Worm (Caenorhabditis elegans) whole organism, mixed stage, embryonic: ENCODE results near the gene nhr-56.

Source experiments
- blmp-1 ChIP-seq: fragments of 150-350 bp; optimal IDR thresholded peaks from 2 replicates; lab custom pipeline; 2014; ENCODE audit warnings: missing biosample characterization, missing genetic modification characterization
- ces-1 ChIP-seq: fragments of 150-350 bp; optimal IDR thresholded peaks from 2 replicates; lab custom pipeline; 2014; ENCODE audit warnings: missing biosample characterization, missing genetic modification reagents, missing genetic modification characterization
- cnd-1 ChIP-seq: fragments of 200-800 bp; sonication (Bioruptor generic); optimal IDR thresholded peaks from 2 replicates; lab custom pipeline; 2018; ENCODE audit warnings: mild to moderate bottlenecking, missing genetic modification characterization, missing compliant biosample characterization
- elt-1 ChIP-seq: sonication (generic microtip); optimal IDR thresholded peaks from 2 replicates; lab custom pipeline; 2017; ENCODE audit warnings: missing genetic modification characterization, mild to moderate bottlenecking, missing compliant biosample characterization, antibody characterized with exemption, moderate library complexity, borderline replicate concordance; ENCODE audit not compliant: insufficient read depth
- ham-2 ChIP-seq: fragments of 200-800 bp; sonication (Bioruptor generic); optimal IDR thresholded peaks from 2 replicates; lab custom pipeline; 2018; ENCODE audit warnings: mild to moderate bottlenecking, missing genetic modification characterization, missing compliant biosample characterization
- lin-13 ChIP-seq: fragments of 150-350 bp; optimal IDR thresholded peaks from 2 replicates; lab custom pipeline; 2014; ENCODE audit warnings: missing biosample characterization, missing genetic modification characterization
- lsy-2 ChIP-seq: fragments of 150-350 bp; optimal IDR thresholded peaks from 2 replicates; lab custom pipeline; 2014; ENCODE audit warnings: missing biosample characterization, missing genetic modification characterization
- nhr-76 ChIP-seq: sonication (generic microtip); optimal IDR thresholded peaks from 2 replicates; lab custom pipeline; 2017; ENCODE audit warnings: missing biosample characterization, missing genetic modification characterization
- pha-4 ChIP-seq: fragments of 150-350 bp; optimal IDR thresholded peaks from 2 replicates; lab custom pipeline; 2018; ENCODE audit warnings: missing biosample characterization, missing genetic modification reagents, missing genetic modification characterization
- snpc-4 ChIP-seq: fragments of 150-350 bp; optimal IDR thresholded peaks from 2 replicates; lab custom pipeline; 2014; ENCODE audit warnings: missing biosample characterization, missing genetic modification characterization
- tbx-8 ChIP-seq: fragments of 200-800 bp; sonication (Bioruptor generic); optimal IDR thresholded peaks from 2 replicates; lab custom pipeline; 2018; ENCODE audit warnings: mild to moderate bottlenecking, missing genetic modification characterization, moderate library complexity, missing compliant biosample characterization
- unc-39 ChIP-seq: fragments of 150-350 bp; optimal IDR thresholded peaks from 2 replicates; lab custom pipeline; 2014; ENCODE audit warnings: missing biosample characterization, missing genetic modification characterization

- no peak for TF ChIP-seq unc-39
- no peak for TF ChIP-seq snpc-4
- TF ChIP-seq tbx-8 (GFP tag; lab: Kevin White, UChicago), result no peak
- TF ChIP-seq cnd-1, result no peak
- TF ChIP-seq ces-1 (GFP tag; lab: Kevin White, UChicago), result no peak
- TF ChIP-seq pha-4 (tag; lab: Kevin White, UChicago), result no peak
- no peak for TF ChIP-seq ham-2
- no peak for TF ChIP-seq blmp-1 (tag; lab: Kevin White, UChicago)
- TF ChIP-seq lin-13 (tag; lab: Kevin White, UChicago), result no peak
- TF ChIP-seq elt-1 (tag; lab: Kevin White, UChicago), result no peak
- TF ChIP-seq nhr-76, result no peak
- no peak for TF ChIP-seq lsy-2 (tag; lab: Kevin White, UChicago)
Measured at ce11 chrV:2174465-2174864, 44.3 kb upstream of the nhr-56 start.
